Fruit fly (Drosophila melanogaster): Measurements from ENCODE around the gene CG6785.

DNA sequence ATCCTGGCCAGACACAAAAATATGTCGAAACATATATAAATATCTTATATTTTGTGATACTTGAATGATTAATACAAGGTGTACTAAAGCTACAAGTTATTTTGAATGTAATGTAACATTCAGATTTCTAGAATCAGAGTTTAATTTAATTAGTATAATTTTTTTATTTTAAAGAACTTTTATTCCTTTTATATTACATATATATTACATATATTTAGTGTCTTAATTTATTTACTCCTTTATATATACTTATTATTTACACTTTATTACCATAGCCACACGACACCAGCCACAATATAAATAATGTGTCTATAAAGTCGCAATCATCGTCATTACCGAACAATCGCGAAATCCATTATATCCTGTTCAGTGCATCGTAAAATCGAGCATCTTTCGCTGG is 46.5 kb upstream of the CG6785 start, which contains the start of gene Pex19:
- TF ChIP-seq insv (optimal IDR thresholded peaks at IDR 0.05) = no peak
- no peak for TF ChIP-seq Myc (optimal IDR thresholded peaks at IDR 0.05)
- TF ChIP-seq psq (optimal IDR thresholded peaks at IDR 0.05) = no peak
- no peak for TF ChIP-seq ttk (optimal IDR thresholded peaks at IDR 0.05)
- no peak for TF ChIP-seq Sin3A (optimal IDR thresholded peaks at IDR 0.05)

Data from Kc167 (cell line).